Worm (Caenorhabditis elegans): ENCODE measurements around the gene T05C12.11.

The T05C12.11 gene

DNA sequence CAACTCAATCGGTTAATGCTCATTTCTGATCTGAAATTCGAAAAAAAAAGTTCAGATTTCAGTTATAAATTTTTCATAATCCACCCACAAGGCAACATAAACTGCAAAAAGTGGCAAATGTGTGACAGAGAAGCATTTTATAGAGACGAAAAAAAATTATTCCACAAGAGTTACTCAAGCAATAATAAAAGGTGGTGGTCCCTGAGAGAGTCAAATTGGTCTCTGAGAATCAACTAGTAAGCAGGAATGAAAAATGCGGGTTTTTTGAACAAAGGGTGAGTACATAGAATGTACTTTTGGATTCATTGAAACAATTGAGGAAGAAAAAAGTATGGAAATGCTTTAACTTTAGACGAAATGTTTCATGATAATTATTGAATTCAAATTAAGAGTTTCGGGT is at the start of gene T05C12.11:
T05C12.11 (minus strand) TSS at position 101 of the 400 bp plus-strand sequence.
- TF ChIP-seq zfp-2 (tag; optimal IDR thresholded peaks at IDR 0.05) (no peak), Y5F2A.4 (GFP tag; optimal IDR thresholded peaks at IDR 0.05) (no peak), lin-13 (GFP tag; optimal IDR thresholded peaks at IDR 0.05) (no peak), nhr-6 (tag; optimal IDR thresholded peaks at IDR 0.05) (no peak), hmg-1.1 (GFP tag; IDR thresholded peaks at IDR 0.05) (no peak), lim-7 (GFP tag; IDR thresholded peaks at IDR 0.05) (no peak), fos-1 (tag; optimal IDR thresholded peaks at IDR 0.05) (no peak), madf-5 (GFP tag; IDR thresholded peaks at IDR 0.05) (no peak), Y48G9A.11 (GFP tag; IDR thresholded peaks at IDR 0.05) (no peak), cey-2 (tag; optimal IDR thresholded peaks at IDR 0.05; ENCODE audit: borderline replicate concordance, insufficient read depth) (no peak), nhr-111 (GFP tag; optimal IDR thresholded peaks at IDR 0.05) (no peak), ceh-82 (tag; optimal IDR thresholded peaks at IDR 0.05) (no peak), unc-39 (tag; optimal IDR thresholded peaks at IDR 0.05) (no peak), nhr-102 (tag; optimal IDR thresholded peaks at IDR 0.05) (no peak)

DNA sequence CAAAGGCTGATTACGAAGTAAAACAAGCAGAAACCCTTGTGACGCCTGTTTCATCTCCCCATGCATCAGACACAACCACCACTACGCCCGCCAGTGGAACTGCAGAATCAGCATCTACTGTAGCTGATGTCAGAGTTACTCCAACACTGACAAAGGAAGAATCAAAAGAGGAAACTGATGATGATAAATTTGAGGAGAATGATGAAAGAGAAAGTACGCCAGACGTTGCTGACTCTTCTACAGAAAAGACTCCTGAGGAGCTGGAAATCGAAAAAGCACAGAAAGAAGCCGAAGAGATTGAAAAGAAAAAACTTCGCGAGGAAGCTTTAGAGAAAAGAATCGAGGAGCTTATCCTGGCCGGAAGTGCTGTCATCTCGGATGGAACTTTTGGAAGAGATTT is 48.0 kb upstream of the T05C12.11 start:
- TF ChIP-seq daf-12 (tag; optimal IDR thresholded peaks at IDR 0.05) (no peak), unc-62 (GFP tag; optimal IDR thresholded peaks at IDR 0.05 in 1 of 2) (peak in 1 of 2 experiments; percentile 2), unc-62 (tag; optimal IDR thresholded peaks at IDR 0.05) (no peak), Y75B8A.6 (GFP tag; IDR thresholded peaks at IDR 0.05) (no peak), ctbp-1 (GFP tag; IDR thresholded peaks at IDR 0.05) (no peak), aha-1 (tag) (peak; percentile 93), spr-1 (tag; optimal IDR thresholded peaks at IDR 0.05) (no peak), madf-9 (GFP tag; conservative IDR thresholded peaks at IDR 0.05) (no peak), nhr-48 (tag; optimal IDR thresholded peaks at IDR 0.05) (no peak), tra-1 (GFP tag; IDR thresholded peaks at IDR 0.05) (no peak), mxl-3 (GFP tag; optimal IDR thresholded peaks at IDR 0.05) (no peak), F44E2.7 (GFP tag; IDR thresholded peaks at IDR 0.05) (no peak), ama-1 (optimal IDR thresholded peaks at IDR 0.05) (no peak), rbr-2 (tag; optimal IDR thresholded peaks at IDR 0.05) (no peak), unc-130 (GFP tag; optimal IDR thresholded peaks at IDR 0.05) (no peak), daf-16 (GFP tag; optimal IDR thresholded peaks at IDR 0.05) (no peak), daf-16 (tag; optimal IDR thresholded peaks at IDR 0.05) (no peak)

DNA sequence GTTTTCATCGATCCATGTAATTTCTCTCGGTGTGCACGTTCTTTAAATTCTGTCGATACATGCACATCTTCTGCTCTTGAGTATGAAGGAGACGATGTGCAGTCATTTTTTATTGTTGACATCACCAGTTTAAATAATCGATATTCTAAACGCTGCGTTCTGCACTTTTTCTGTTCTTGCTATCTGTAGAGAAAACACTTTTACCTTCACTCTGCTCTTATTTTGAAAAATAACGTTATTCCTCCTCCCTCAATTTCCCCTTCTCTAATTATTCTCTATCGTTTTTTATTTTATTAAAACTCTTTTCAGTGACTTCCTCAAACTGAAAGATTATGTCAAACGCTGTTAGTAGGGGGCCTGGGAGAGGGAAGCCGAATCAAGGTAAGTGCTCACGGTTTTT is 46.6 kb upstream of the T05C12.11 start, which contains the start of gene ifg-1:
ifg-1 (plus strand) TSS at position 301 of the 400 bp plus-strand sequence.
- TF ChIP-seq daf-16 (GFP tag; optimal IDR thresholded peaks at IDR 0.05) (no peak), daf-16 (tag; optimal IDR thresholded peaks at IDR 0.05) (no peak), dpl-1 (GFP tag; optimal IDR thresholded peaks at IDR 0.05) (no peak), F44E2.7 (GFP tag; IDR thresholded peaks at IDR 0.05) (no peak), vab-7 (GFP tag; IDR thresholded peaks at IDR 0.05) (no peak), egl-27 (tag; optimal IDR thresholded peaks at IDR 0.05) (no peak), sdz-12 (GFP tag; optimal IDR thresholded peaks at IDR 0.05) (no peak), ctbp-1 (GFP tag; IDR thresholded peaks at IDR 0.05) (no peak), R02D3.7 (tag; optimal IDR thresholded peaks at IDR 0.05) (no peak), nhr-111 (GFP tag; optimal IDR thresholded peaks at IDR 0.05) (no peak), hlh-11 (tag; optimal IDR thresholded peaks at IDR 0.05) (no peak), php-3 (GFP tag; IDR thresholded peaks at IDR 0.05) (no peak), spr-1 (tag; optimal IDR thresholded peaks at IDR 0.05) (no peak), pqm-1 (tag; optimal IDR thresholded peaks at IDR 0.05) (no peak), F49E8.2 (tag; optimal IDR thresholded peaks at IDR 0.05; ENCODE audit: borderline replicate concordance) (no peak), lin-1 (GFP tag; IDR thresholded peaks at IDR 0.05) (no peak), ceh-28 (tag; optimal IDR thresholded peaks at IDR 0.05) (no peak), ceh-44 (GFP tag; IDR thresholded peaks at IDR 0.05) (no peak), D1046.2 (GFP tag; IDR thresholded peaks at IDR 0.05) (no peak)

Data from whole organism, L4 larva.